Fruit fly (Drosophila melanogaster): Measurements from ENCODE around the gene CG4768.

DNA sequence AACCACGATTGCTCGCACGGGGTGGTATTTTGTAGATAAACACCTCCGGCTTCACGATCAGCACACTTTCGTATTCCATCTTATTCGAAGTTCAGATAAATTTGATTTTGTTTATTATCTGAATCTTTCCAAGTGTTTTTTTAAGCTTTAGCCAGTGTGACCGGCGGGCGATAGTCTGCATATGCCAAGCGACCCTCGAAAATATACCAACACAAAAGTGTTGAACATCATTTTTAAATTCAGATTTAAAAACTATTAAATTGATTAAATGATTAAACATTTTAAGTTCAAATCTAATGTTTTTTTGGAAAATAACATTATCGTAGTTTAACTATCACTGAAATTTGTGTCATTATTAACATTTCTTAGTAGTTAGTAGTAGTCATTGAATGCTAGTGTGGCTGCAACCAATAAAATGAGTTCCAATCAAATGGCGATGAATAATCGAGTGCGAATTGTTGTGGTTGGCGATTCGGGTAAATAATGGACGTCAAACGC, 8.7 kb downstream of the CG4768 start, which contains the start of the genes CG9132 and CG4789:
- peak; percentile 37; the same call in 1 of the 2 replicates for TF ChIP-seq E2f2 (GFP tag; IDR thresholded peaks at IDR 0.05)
- no peak for TF ChIP-seq fd3F (GFP tag; optimal IDR thresholded peaks at IDR 0.05)
- no peak for TF ChIP-seq btn (GFP tag; optimal IDR thresholded peaks at IDR 0.05)
- TF ChIP-seq pnt (GFP tag; optimal IDR thresholded peaks at IDR 0.05) = no peak
- TF ChIP-seq Xbp1 (GFP tag; optimal IDR thresholded peaks at IDR 0.05) = no peak
- no peak for TF ChIP-seq cg (GFP tag; optimal IDR thresholded peaks at IDR 0.05)
- TF ChIP-seq vvl (GFP tag; IDR thresholded peaks at IDR 0.05) = no peak
- TF ChIP-seq CG1603 (tag; optimal IDR thresholded peaks at IDR 0.05) = no peak
- no peak for TF ChIP-seq crc (GFP tag; optimal IDR thresholded peaks at IDR 0.05)
- no peak for TF ChIP-seq CG4707 (GFP tag; optimal IDR thresholded peaks at IDR 0.05)
- no peak for TF ChIP-seq CkIIα-i1 (GFP tag; IDR thresholded peaks at IDR 0.05)

Data from whole organism, embryonic.